Worm (Caenorhabditis elegans) whole organism, L4 larva: ENCODE data around the gene str-31.

Source experiments
- aha-1 ChIP-seq: fragments of 150-350 bp; peaks from one replicate; lab custom pipeline; 2014; ENCODE audit warnings: missing biosample characterization, missing genetic modification characterization
- arid-1 ChIP-seq: fragments of 200-800 bp; sonication (Bioruptor generic); conservative IDR thresholded peaks from 2 replicates; pipeline ENCODE4 v1.3.6; 2022; ENCODE audit warnings: missing genetic modification reagents, missing genetic modification characterization, missing compliant biosample characterization
- nhr-11 ChIP-seq: fragments of 150-350 bp; optimal IDR thresholded peaks from 2 replicates; lab custom pipeline; 2014; ENCODE audit warnings: missing biosample characterization, missing genetic modification characterization
- nhr-237 ChIP-seq: sonication (generic microtip); optimal IDR thresholded peaks from 2 replicates; lab custom pipeline; 2017; ENCODE audit warnings: missing biosample characterization, missing genetic modification characterization
- nhr-28 ChIP-seq: fragments of 150-350 bp; optimal IDR thresholded peaks from 2 replicates; lab custom pipeline; 2014; ENCODE audit warnings: missing biosample characterization, missing genetic modification characterization
- skn-1 ChIP-seq: fragments of 150-350 bp; optimal IDR thresholded peaks from 2 replicates; lab custom pipeline; 2014; ENCODE audit warnings: missing biosample characterization, missing genetic modification characterization
- snpc-1.2 ChIP-seq: fragments of 200-800 bp; sonication (Bioruptor generic); IDR thresholded peaks from 2 replicates; pipeline ENCODE4 v1.3.6; 2022; ENCODE audit warnings: missing genetic modification reagents, missing genetic modification characterization, missing compliant biosample characterization
- zip-2 ChIP-seq: fragments of 150-350 bp; optimal IDR thresholded peaks from 2 replicates; lab custom pipeline; 2014; ENCODE audit warnings: missing biosample characterization, missing genetic modification characterization

- TF ChIP-seq arid-1 (GFP tag; lab: Robert Waterston, UW) (no peak), nhr-237 (tag; lab: Kevin White, UChicago) (no peak), zip-2 (tag; lab: Kevin White, UChicago) (no peak), aha-1 (tag; lab: Kevin White, UChicago) (peak; percentile 1), nhr-28 (tag; lab: Kevin White, UChicago) (no peak), nhr-11 (tag; lab: Kevin White, UChicago) (no peak), snpc-1.2 (GFP tag; lab: Robert Waterston, UW) (no peak), skn-1 (no peak)
These were observed 45.5 kb upstream of the str-31 start, which contains the start of gene ttr-10 for ce11 chrV:7553873-7554362.
